Worm (Caenorhabditis elegans) whole organism, L4 larva: ENCODE data around the gene picd-1.

Source experiments
- D1046.2 ChIP-seq: fragments of 200-800 bp; sonication (Bioruptor generic); IDR thresholded peaks from 2 replicates; pipeline ENCODE4 v1.3.6; 2022; ENCODE audit warnings: missing genetic modification characterization, missing compliant biosample characterization
- dmd-6 ChIP-seq: fragments of 200-800 bp; sonication (Bioruptor generic); IDR thresholded peaks from 2 replicates; pipeline ENCODE4 v1.3.6; 2022; ENCODE audit warnings: missing genetic modification reagents, missing genetic modification characterization, missing compliant biosample characterization
- lin-39 ChIP-seq: fragments of 150-350 bp; optimal IDR thresholded peaks from 2 replicates; lab custom pipeline; 2014; ENCODE audit warnings: missing biosample characterization, missing genetic modification reagents, missing genetic modification characterization
- mxl-3 ChIP-seq: fragments of 200-800 bp; sonication (Bioruptor generic); optimal IDR thresholded peaks from 2 replicates; lab custom pipeline; 2018; ENCODE audit warnings: mild to moderate bottlenecking, missing genetic modification characterization, missing compliant biosample characterization
- nhr-42 ChIP-seq: fragments of 200-800 bp; sonication (Bioruptor generic); IDR thresholded peaks from 2 replicates; pipeline ENCODE4 v1.3.6; 2022; ENCODE audit warnings: missing genetic modification characterization, missing compliant biosample characterization

- TF ChIP-seq D1046.2 (GFP tag; lab: Robert Waterston, UW) (0 out of 2 replicates have a peak, but pooled peaks have one; percentile 46), nhr-42 (no peak), mxl-3 (GFP tag; lab: Kevin White, UChicago) (no peak), dmd-6 (GFP tag; lab: Robert Waterston, UW) (no peak), lin-39 (tag; lab: Kevin White, UChicago) (no peak)
Measured at ce11 chrV:117312-117711, 12.7 kb downstream of the picd-1 start.
